Worm (Caenorhabditis elegans) whole organism, mixed stage, embryonic: ENCODE measurements around the gene his-5.

ENCODE experiments used
- M03D4.4 ChIP-seq: sonication (generic microtip); optimal IDR thresholded peaks from 2 replicates; lab custom pipeline; 2017; ENCODE audit warnings: mild to moderate bottlenecking, missing genetic modification characterization, missing compliant biosample characterization
- blmp-1 ChIP-seq: fragments of 150-350 bp; optimal IDR thresholded peaks from 2 replicates; lab custom pipeline; 2014; ENCODE audit warnings: missing biosample characterization, missing genetic modification characterization
- ces-1 ChIP-seq: fragments of 150-350 bp; optimal IDR thresholded peaks from 2 replicates; lab custom pipeline; 2014; ENCODE audit warnings: missing biosample characterization, missing genetic modification reagents, missing genetic modification characterization
- elt-3 ChIP-seq: fragments of 150-350 bp; optimal IDR thresholded peaks from 2 replicates; lab custom pipeline; 2014; ENCODE audit warnings: missing biosample characterization, missing genetic modification characterization
- nhr-12 ChIP-seq: fragments of 150-350 bp; optimal IDR thresholded peaks from 2 replicates; lab custom pipeline; 2014; ENCODE audit warnings: missing biosample characterization, missing genetic modification characterization
- nhr-28 ChIP-seq: fragments of 150-350 bp; optimal IDR thresholded peaks from 2 replicates; lab custom pipeline; 2014; ENCODE audit warnings: missing biosample characterization, missing genetic modification characterization
- pha-4 ChIP-seq: fragments of 150-350 bp; optimal IDR thresholded peaks from 2 replicates; lab custom pipeline; 2018; ENCODE audit warnings: missing biosample characterization, missing genetic modification reagents, missing genetic modification characterization
- sem-2 ChIP-seq: fragments of 200-800 bp; sonication (Bioruptor generic); optimal IDR thresholded peaks from 2 replicates; lab custom pipeline; 2018; ENCODE audit warnings: mild to moderate bottlenecking, missing genetic modification characterization, missing compliant biosample characterization
- snpc-4 ChIP-seq: fragments of 150-350 bp; optimal IDR thresholded peaks from 2 replicates; lab custom pipeline; 2014; ENCODE audit warnings: missing biosample characterization, missing genetic modification characterization
- unc-39 ChIP-seq: fragments of 150-350 bp; optimal IDR thresholded peaks from 2 replicates; lab custom pipeline; 2014; ENCODE audit warnings: missing biosample characterization, missing genetic modification characterization
- ztf-11 ChIP-seq: fragments of 150-350 bp; optimal IDR thresholded peaks from 2 replicates; lab custom pipeline; 2014; ENCODE audit warnings: missing biosample characterization, missing genetic modification characterization

DNA sequence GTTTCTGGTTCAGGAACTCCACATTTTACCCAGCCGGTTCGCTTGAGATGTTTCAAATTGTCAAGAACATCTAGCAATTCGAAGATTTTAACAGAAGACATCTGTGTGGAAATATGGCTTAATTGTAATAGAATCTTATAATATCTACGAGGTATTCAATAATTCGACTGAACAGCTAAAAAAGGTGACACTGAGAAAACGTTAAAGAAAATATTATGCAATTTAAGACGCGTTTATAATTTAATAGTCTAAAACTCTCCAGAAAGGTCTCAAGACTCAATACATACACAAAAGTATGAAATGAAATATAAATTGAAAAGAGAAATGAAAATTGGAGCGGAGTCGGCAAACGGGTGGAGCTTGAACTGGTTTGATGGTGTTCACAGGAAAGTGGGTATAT lies 21.7 kb upstream of the his-5 start, which contains the start of gene F45F2.9:
- TF ChIP-seq M03D4.4: no peak
- TF ChIP-seq ztf-11 (tag; lab: Kevin White, UChicago): no peak
- no peak for TF ChIP-seq nhr-28 (tag; lab: Kevin White, UChicago)
- no peak for TF ChIP-seq unc-39 (tag; lab: Kevin White, UChicago)
- TF ChIP-seq elt-3 (tag; lab: Kevin White, UChicago): no peak
- TF ChIP-seq pha-4 (tag; lab: Kevin White, UChicago): no peak
- no peak for TF ChIP-seq sem-2 (GFP tag; lab: Kevin White, UChicago)
- no peak for TF ChIP-seq snpc-4 (tag; lab: Kevin White, UChicago)
- no peak for TF ChIP-seq ces-1 (GFP tag; lab: Kevin White, UChicago)
- TF ChIP-seq nhr-12 (tag; lab: Kevin White, UChicago): no peak
- TF ChIP-seq blmp-1 (tag; lab: Kevin White, UChicago): no peak
